Worm (Caenorhabditis elegans) whole organism, L4 larva: ENCODE measurements around the gene Y38F1A.8.

Experiments
- F10B5.3 ChIP-seq: sonication (generic microtip); optimal IDR thresholded peaks from 2 replicates; lab custom pipeline; 2016; ENCODE audit warnings: mild to moderate bottlenecking, missing genetic modification characterization, missing compliant biosample characterization
- F26F4.8 ChIP-seq: fragments of 200-800 bp; sonication (Bioruptor generic); conservative IDR thresholded peaks from 2 replicates; pipeline ENCODE4 v1.3.6; 2022; ENCODE audit warnings: missing genetic modification characterization, missing compliant biosample characterization
- F37D6.2 ChIP-seq: sonication (generic microtip); optimal IDR thresholded peaks from 2 replicates; lab custom pipeline; 2016; ENCODE audit warnings: mild to moderate bottlenecking, missing genetic modification characterization, missing compliant biosample characterization
- F49E8.2 ChIP-seq: sonication (generic microtip); optimal IDR thresholded peaks from 2 replicates; lab custom pipeline; 2016; ENCODE audit warnings: missing compliant biosample characterization, mild to moderate bottlenecking, missing genetic modification characterization, borderline replicate concordance
- T20F7.1 ChIP-seq: fragments of 200-800 bp; sonication (Bioruptor generic); optimal IDR thresholded peaks from 2 replicates; lab custom pipeline; 2018; ENCODE audit warnings: mild to moderate bottlenecking, missing genetic modification characterization, missing compliant biosample characterization
- Y105C5A.15 ChIP-seq: fragments of 200-800 bp; sonication (Bioruptor generic); IDR thresholded peaks from 2 replicates; pipeline ENCODE4 v1.3.6; 2022; ENCODE audit warnings: missing genetic modification characterization, missing compliant biosample characterization
- ZK337.2 ChIP-seq: fragments of 200-800 bp; sonication (Bioruptor generic); IDR thresholded peaks from 2 replicates; pipeline ENCODE4 v1.3.6; 2022; ENCODE audit warnings: missing genetic modification reagents, missing genetic modification characterization, missing compliant biosample characterization
- aha-1 ChIP-seq: fragments of 150-350 bp; peaks from one replicate; lab custom pipeline; 2014; ENCODE audit warnings: missing biosample characterization, missing genetic modification characterization
- ama-1 ChIP-seq: fragments of 150-350 bp; optimal IDR thresholded peaks from 2 replicates; lab custom pipeline; 2014; ENCODE audit warnings: inconsistent platforms, mixed read lengths
- daf-16 ChIP-seq, 3 experiments: sonication (generic microtip); optimal IDR thresholded peaks; 2 replicates each; lab custom pipeline; 2016 to 2017; ENCODE audit warnings: missing genetic modification characterization in 3 of 3, missing genetic modification reagents in 3 of 3, mild to moderate bottlenecking in 2 of 3, missing compliant biosample characterization in 2 of 3, missing biosample characterization in 1 of 3, moderate library complexity in 1 of 3
- dmd-8 ChIP-seq: fragments of 200-800 bp; sonication (Bioruptor generic); IDR thresholded peaks from 2 replicates; pipeline ENCODE4 v1.3.6; 2022; ENCODE audit warnings: missing genetic modification characterization, missing compliant biosample characterization
- egl-43 ChIP-seq: fragments of 200-800 bp; sonication (Bioruptor generic); IDR thresholded peaks from 2 replicates; pipeline ENCODE4 v1.3.6; 2022; ENCODE audit warnings: missing genetic modification reagents, missing genetic modification characterization, missing compliant biosample characterization
- gei-8 ChIP-seq: fragments of 200-800 bp; sonication (Bioruptor generic); optimal IDR thresholded peaks from 2 replicates; lab custom pipeline; 2018; ENCODE audit warnings: mild to moderate bottlenecking, missing genetic modification characterization, missing compliant biosample characterization
- hlh-11 ChIP-seq: fragments of 200-800 bp; sonication (Bioruptor generic); optimal IDR thresholded peaks from 2 replicates; lab custom pipeline; 2018; ENCODE audit warnings: mild to moderate bottlenecking, missing genetic modification characterization, missing compliant biosample characterization
- hlh-30 ChIP-seq: sonication (generic microtip); optimal IDR thresholded peaks from 2 replicates; lab custom pipeline; 2017; ENCODE audit warnings: antibody characterized with exemption, mild to moderate bottlenecking, missing genetic modification characterization, missing compliant biosample characterization; ENCODE audit not compliant: insufficient read depth
- lin-1 ChIP-seq: fragments of 200-800 bp; sonication (Bioruptor generic); IDR thresholded peaks from 2 replicates; pipeline ENCODE4 v1.3.6; 2022; ENCODE audit warnings: missing genetic modification reagents, missing genetic modification characterization, missing compliant biosample characterization
- lin-13 ChIP-seq: fragments of 150-350 bp; optimal IDR thresholded peaks from 2 replicates; lab custom pipeline; 2014; ENCODE audit warnings: missing biosample characterization, missing genetic modification reagents, missing genetic modification characterization
- lin-38 ChIP-seq: fragments of 200-800 bp; sonication (Bioruptor generic); IDR thresholded peaks from 2 replicates; pipeline ENCODE4 v1.3.6; 2022; ENCODE audit warnings: missing genetic modification reagents, missing genetic modification characterization, missing compliant biosample characterization
- lir-3 ChIP-seq: sonication (generic microtip); optimal IDR thresholded peaks from 2 replicates; lab custom pipeline; 2016; ENCODE audit warnings: mild to moderate bottlenecking, missing genetic modification characterization, missing compliant biosample characterization
- lsy-2 ChIP-seq, 2 experiments: fragments of 150-350 bp in 1 of 2; sonication (generic microtip) in 1 of 2; optimal IDR thresholded peaks; 2 replicates each; lab custom pipeline; 2014 to 2017; ENCODE audit warnings: missing biosample characterization in 2 of 2, missing genetic modification characterization in 2 of 2
- madf-9 ChIP-seq: fragments of 200-800 bp; sonication (Bioruptor generic); conservative IDR thresholded peaks from 2 replicates; pipeline ENCODE4 v1.3.6; 2022; ENCODE audit warnings: missing genetic modification reagents, missing genetic modification characterization, missing compliant biosample characterization
- mxl-2 ChIP-seq: fragments of 200-800 bp; sonication (Bioruptor generic); conservative IDR thresholded peaks from 2 replicates; pipeline ENCODE4 v1.3.6; 2022; ENCODE audit warnings: missing genetic modification reagents, missing genetic modification characterization, missing compliant biosample characterization
- mxl-3 ChIP-seq: fragments of 200-800 bp; sonication (Bioruptor generic); optimal IDR thresholded peaks from 2 replicates; lab custom pipeline; 2018; ENCODE audit warnings: mild to moderate bottlenecking, missing genetic modification characterization, missing compliant biosample characterization
- nhr-25 ChIP-seq: sonication (generic microtip); optimal IDR thresholded peaks from 2 replicates; lab custom pipeline; 2017; ENCODE audit warnings: missing genetic modification characterization, mild to moderate bottlenecking, missing compliant biosample characterization, antibody characterized with exemption, moderate library complexity, borderline replicate concordance; ENCODE audit not compliant: insufficient read depth
- nhr-41 ChIP-seq: fragments of 200-800 bp; sonication (Bioruptor generic); IDR thresholded peaks from 2 replicates; pipeline ENCODE4 v1.3.6; 2022; ENCODE audit warnings: missing genetic modification reagents, missing genetic modification characterization, missing compliant biosample characterization
- nhr-77 ChIP-seq: fragments of 150-350 bp; optimal IDR thresholded peaks from 2 replicates; lab custom pipeline; 2014; ENCODE audit warnings: missing biosample characterization, missing genetic modification characterization
- pha-4 ChIP-seq, 2 experiments: fragments of 150-350 bp in 1 of 2; fragments of 200-800 bp in 1 of 2; sonication (Bioruptor generic) in 1 of 2; IDR thresholded peaks in 1 of 2; optimal IDR thresholded peaks in 1 of 2; 2 replicates each; pipeline versions ENCODE4 v1.3.6 to Lab custom; 2014 to 2022; ENCODE audit warnings: missing genetic modification characterization in 2 of 2, missing genetic modification reagents in 2 of 2, missing biosample characterization in 1 of 2, missing compliant biosample characterization in 1 of 2
- sdz-12 ChIP-seq: fragments of 200-800 bp; sonication (Bioruptor generic); optimal IDR thresholded peaks from 2 replicates; lab custom pipeline; 2018; ENCODE audit warnings: mild to moderate bottlenecking, missing genetic modification characterization, missing compliant biosample characterization
- snpc-4 ChIP-seq: fragments of 150-350 bp; optimal IDR thresholded peaks from 2 replicates; lab custom pipeline; 2014; ENCODE audit warnings: missing biosample characterization, missing genetic modification characterization
- spr-1 ChIP-seq: sonication (generic microtip); optimal IDR thresholded peaks from 2 replicates; lab custom pipeline; 2016; ENCODE audit warnings: mild to moderate bottlenecking, missing genetic modification characterization, missing compliant biosample characterization
- tag-97 ChIP-seq: fragments of 200-800 bp; sonication (Bioruptor generic); IDR thresholded peaks from 2 replicates; pipeline ENCODE4 v1.3.6; 2022; ENCODE audit warnings: missing genetic modification characterization, missing compliant biosample characterization
- tra-1 ChIP-seq: fragments of 200-800 bp; sonication (Bioruptor generic); IDR thresholded peaks from 2 replicates; pipeline ENCODE4 v1.3.6; 2022; ENCODE audit warnings: missing genetic modification reagents, missing genetic modification characterization, missing compliant biosample characterization
- unc-130 ChIP-seq: sonication (generic microtip); optimal IDR thresholded peaks from 2 replicates; lab custom pipeline; 2016; ENCODE audit warnings: missing genetic modification reagents, missing genetic modification characterization, missing compliant biosample characterization
- unc-62 ChIP-seq, 3 experiments: fragments of 150-350 bp in 1 of 3; sonication (generic microtip); optimal IDR thresholded peaks in 2 of 3; peaks in 1 of 3; 1 replicate in 1 of 3; 2 replicates in 2 of 3; lab custom pipeline; 2014 to 2017; ENCODE audit warnings: missing biosample characterization in 3 of 3, missing genetic modification characterization in 3 of 3, missing genetic modification reagents in 3 of 3, missing genotype in 1 of 3
- ztf-11 ChIP-seq: fragments of 150-350 bp; optimal IDR thresholded peaks from 2 replicates; lab custom pipeline; 2014; ENCODE audit warnings: missing biosample characterization, missing genetic modification characterization

The Y38F1A.8 gene

DNA sequence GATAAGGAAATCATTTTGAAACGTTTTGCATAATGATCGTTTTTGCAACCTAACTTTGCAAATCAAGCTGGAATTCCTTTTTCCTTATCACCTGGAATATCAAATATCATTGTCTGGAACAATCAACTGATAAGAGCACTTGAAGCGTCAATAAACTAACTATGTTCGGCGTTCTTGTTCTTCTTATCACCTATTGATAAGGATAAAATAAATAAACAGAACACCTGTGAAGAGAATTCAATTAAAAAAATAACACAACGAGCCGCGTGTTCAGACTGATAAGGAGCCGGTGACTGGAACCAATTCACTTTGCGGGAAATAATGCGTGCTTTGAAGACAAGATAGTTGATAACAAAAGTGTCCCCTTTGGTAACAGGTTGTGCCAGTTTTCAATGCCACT is 20.4 kb downstream of the Y38F1A.8 start, which contains the start of gene cyd-1 (continued):
- TF ChIP-seq tag-97 (GFP tag; lab: Robert Waterston, UW) (no peak), lsy-2 (tag; optimal IDR thresholded peaks at IDR 0.05; lab: Kevin White, UChicago) (no peak), lin-38 (GFP tag; lab: Robert Waterston, UW) (no peak), tra-1 (GFP tag; lab: Robert Waterston, UW) (no peak), sdz-12 (GFP tag; lab: Kevin White, UChicago) (no peak), hlh-30 (tag; lab: Kevin White, UChicago) (peak; percentile 39), madf-9 (GFP tag; lab: Robert Waterston, UW) (no peak), F37D6.2 (tag; lab: Kevin White, UChicago) (no peak), lir-3 (tag; lab: Kevin White, UChicago) (no peak), mxl-2 (GFP tag; lab: Robert Waterston, UW) (no peak), dmd-8 (GFP tag; lab: Robert Waterston, UW) (no peak), gei-8 (no peak), egl-43 (GFP tag; lab: Robert Waterston, UW) (no peak), nhr-25 (tag; lab: Kevin White, UChicago) (no peak), ama-1 (lab: Kevin White, UChicago) (no peak), spr-1 (tag; lab: Kevin White, UChicago) (no peak), ztf-11 (tag; lab: Kevin White, UChicago) (no peak), lin-1 (GFP tag; lab: Robert Waterston, UW) (peak; percentile 78)
- TF ChIP-seq, all 104 proteins: peak for 21

DNA sequence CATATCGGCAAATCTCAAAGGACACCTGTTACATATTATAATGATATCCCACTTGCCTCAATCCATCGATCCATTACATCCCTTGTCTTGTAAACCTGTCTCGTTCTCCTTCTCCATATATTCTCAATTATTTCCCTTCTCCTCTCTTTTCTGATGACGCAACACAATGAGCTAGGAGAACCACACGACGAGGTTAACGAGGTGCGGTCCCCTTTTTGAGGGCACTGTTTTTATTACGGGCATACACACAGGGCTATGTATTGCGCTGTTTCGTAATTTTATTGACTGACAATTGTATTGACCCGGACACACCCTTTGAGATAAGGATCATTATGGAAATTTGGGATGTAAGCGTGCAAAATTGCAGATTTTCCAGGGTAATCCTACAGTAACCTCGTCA is 22.0 kb downstream of the Y38F1A.8 start:
- TF ChIP-seq unc-62 (GFP tag; optimal IDR thresholded peaks at IDR 0.05 in 1 of 2; lab: Kevin White, UChicago) (peak in 1 of 2 experiments; percentile 0), unc-62 (tag; optimal IDR thresholded peaks at IDR 0.05; lab: Kevin White, UChicago) (no peak), unc-130 (GFP tag; lab: Kevin White, UChicago) (no peak)

DNA sequence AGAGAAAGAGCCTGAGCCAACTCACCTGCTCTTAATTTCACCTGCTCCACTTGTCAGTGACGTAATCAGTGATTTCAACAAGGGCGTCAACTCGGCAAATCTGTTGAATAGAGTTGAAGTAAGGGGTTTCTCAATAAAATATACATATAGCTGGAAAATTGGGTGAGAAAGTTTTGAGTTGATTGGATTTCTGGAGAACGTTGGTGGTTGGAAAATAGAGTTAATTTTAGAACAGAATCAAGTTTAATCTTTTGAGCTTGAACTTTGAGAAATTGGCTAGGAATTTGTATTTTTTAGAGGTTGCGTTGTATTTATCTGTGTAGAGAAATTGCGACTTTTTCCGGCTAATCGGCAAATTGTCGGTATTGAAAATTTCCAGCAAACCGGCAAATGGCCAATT is 31.0 kb downstream of the Y38F1A.8 start, which contains the start of gene Y38F1A.4:
TSS of gene Y38F1A.4 (minus strand) at position 101 of the 400 bp plus-strand sequence.
- no peak for TF ChIP-seq hlh-11

DNA sequence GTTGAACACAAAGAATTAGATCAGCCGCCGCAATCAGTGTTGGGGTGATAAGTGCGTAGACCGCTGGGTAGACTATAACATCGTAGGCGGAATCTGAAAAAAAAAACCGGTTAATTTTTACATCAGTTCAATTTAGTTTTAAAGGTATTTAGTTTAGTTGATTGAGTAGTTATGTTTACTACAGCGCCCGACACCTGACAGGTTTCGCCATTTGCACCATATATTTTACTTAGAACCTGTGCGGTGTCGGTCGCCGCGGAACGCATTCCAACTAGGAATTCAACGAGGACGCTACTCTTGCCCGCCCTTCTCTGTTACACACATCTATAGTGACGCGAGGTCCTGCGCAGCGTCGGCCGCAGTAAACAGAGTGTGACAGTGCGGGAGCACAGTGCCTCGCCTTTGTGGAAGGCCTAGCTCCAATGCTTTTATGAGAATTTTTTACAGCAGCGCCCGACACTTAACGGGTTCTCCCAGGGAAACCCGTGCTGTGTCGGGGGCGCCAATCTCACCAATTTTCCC is 32.1 kb downstream of the Y38F1A.8 start:
- TF ChIP-seq nhr-77 (no peak), F49E8.2 (no peak), lin-13 (GFP tag; lab: Kevin White, UChicago) (no peak), snpc-4 (tag; lab: Kevin White, UChicago) (peak; percentile 16), Y105C5A.15 (no peak)

DNA sequence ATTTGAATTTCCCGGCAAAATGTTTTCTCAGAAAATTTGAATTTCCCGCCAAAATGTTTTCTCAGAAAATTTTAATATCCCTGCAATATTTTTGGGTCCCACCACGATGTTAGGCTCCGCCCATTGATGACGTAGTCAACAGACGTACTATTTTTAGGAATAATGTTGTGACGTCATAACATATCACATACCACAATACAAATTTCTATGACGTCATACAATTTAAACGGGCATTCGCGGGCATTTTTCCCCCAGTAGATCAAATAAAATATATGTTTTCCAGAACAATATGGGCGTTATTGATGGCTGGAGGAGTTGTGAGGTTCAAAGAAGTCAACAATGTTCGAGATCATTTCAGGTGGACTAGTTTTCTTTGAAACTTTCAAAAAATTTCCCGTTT is 34.4 kb downstream of the Y38F1A.8 start:
- TF ChIP-seq aha-1 (tag; lab: Kevin White, UChicago): peak; percentile 6
- no peak for TF ChIP-seq daf-16 (GFP tag; optimal IDR thresholded peaks at IDR 0.05; lab: Kevin White, UChicago)
- TF ChIP-seq daf-16 (tag; optimal IDR thresholded peaks at IDR 0.05; lab: Kevin White, UChicago): no peak

DNA sequence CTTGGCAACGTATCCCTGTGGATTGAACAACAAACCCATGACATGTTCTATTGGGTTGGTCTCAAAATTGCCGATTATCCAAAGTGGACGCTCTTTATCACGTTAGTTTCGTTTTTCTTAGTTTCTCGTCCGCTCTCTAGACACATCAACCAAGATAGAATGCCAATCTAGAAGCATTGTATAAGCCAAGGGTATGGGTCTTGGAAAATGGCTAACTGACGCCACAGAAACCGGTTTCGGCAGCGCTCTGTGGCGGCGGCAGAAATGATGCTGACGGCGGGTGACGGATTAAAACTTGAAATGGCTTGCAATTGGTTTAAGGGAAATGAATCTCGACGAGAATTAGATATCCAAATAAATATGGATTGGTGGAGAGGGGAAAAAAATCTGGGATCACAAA is 35.1 kb downstream of the Y38F1A.8 start:
- TF ChIP-seq mxl-3: peak; percentile 44
- TF ChIP-seq nhr-25 (tag; lab: Kevin White, UChicago): no peak
- TF ChIP-seq F26F4.8 (GFP tag; lab: Robert Waterston, UW): no peak
- no peak for TF ChIP-seq T20F7.1 (GFP tag; lab: Kevin White, UChicago)
- peak; percentile 45 for TF ChIP-seq hlh-11
- TF ChIP-seq pha-4 (GFP tag; IDR thresholded peaks at IDR 0.05; lab: Robert Waterston, UW): no peak
- no peak for TF ChIP-seq pha-4 (tag; optimal IDR thresholded peaks at IDR 0.05; lab: Kevin White, UChicago)
- TF ChIP-seq F10B5.3 (tag; lab: Kevin White, UChicago): no peak
- no peak for TF ChIP-seq ZK337.2 (GFP tag; lab: Robert Waterston, UW)
- TF ChIP-seq nhr-41 (GFP tag; lab: Robert Waterston, UW): no peak
